Worm (Caenorhabditis elegans): ENCODE results near the gene droe-4.
A peak's percentile ranks its signal among the peaks of the same experiment; 100 is the strongest.

Gene droe-4

ce11 chrV:13992485-13992884 lies at the start of gene droe-4:
Gene droe-4 (plus strand): TSS chrV:13992656.
- TF ChIP-seq dao-5 (tag; optimal IDR thresholded peaks at IDR 0.05) (no peak), him-1 (tag; optimal IDR thresholded peaks at IDR 0.05) (no peak), W03F9.2 (tag; optimal IDR thresholded peaks at IDR 0.05) (no peak)

ce11 chrV:13946385-13947019 lies 46.0 kb upstream of the droe-4 start, which contains the start of the genes srx-10 and clec-226:
Gene srx-10 (minus strand): TSS chrV:13946485.
Gene clec-226 (plus strand): TSS chrV:13946969.
- TF ChIP-seq dao-5 (tag; optimal IDR thresholded peaks at IDR 0.05) (no peak), W03F9.2 (tag; optimal IDR thresholded peaks at IDR 0.05) (no peak), him-1 (tag; optimal IDR thresholded peaks at IDR 0.05) (no peak)

- TF ChIP-seq him-1 (tag; optimal IDR thresholded peaks at IDR 0.05): no peak
- no peak for TF ChIP-seq dao-5 (tag; optimal IDR thresholded peaks at IDR 0.05)
Measured at ce11 chrV:13949010-13949409, 43.4 kb upstream of the droe-4 start, which contains the start of gene R10D12.6. Gene R10D12.6 (plus strand): TSS chrV:13949310.

ce11 chrV:13949752-13950151 lies 42.7 kb upstream of the droe-4 start, which contains the start of gene R10D12.7:
Gene R10D12.7 (plus strand): TSS chrV:13950052.
- TF ChIP-seq dao-5 (tag; optimal IDR thresholded peaks at IDR 0.05) (no peak), him-1 (tag; optimal IDR thresholded peaks at IDR 0.05) (no peak), W03F9.2 (tag; optimal IDR thresholded peaks at IDR 0.05) (no peak)

- TF ChIP-seq him-1 (tag; optimal IDR thresholded peaks at IDR 0.05): no peak
- no peak for TF ChIP-seq W03F9.2 (tag; optimal IDR thresholded peaks at IDR 0.05)
- no peak for TF ChIP-seq dao-5 (tag; optimal IDR thresholded peaks at IDR 0.05)
Measured at ce11 chrV:13953191-13953590, 39.3 kb upstream of the droe-4 start, which contains the start of gene R10D12.8. Gene R10D12.8 (minus strand): TSS chrV:13953291.

ce11 chrV:13954056-13954455 lies 38.4 kb upstream of the droe-4 start, which contains the start of gene swt-6:
Gene swt-6 (plus strand): TSS chrV:13954356.
- TF ChIP-seq dao-5 (tag; optimal IDR thresholded peaks at IDR 0.05) (no peak), W03F9.2 (tag; optimal IDR thresholded peaks at IDR 0.05) (no peak), him-1 (tag; optimal IDR thresholded peaks at IDR 0.05) (no peak)

- no peak for TF ChIP-seq him-1 (tag; optimal IDR thresholded peaks at IDR 0.05)
- TF ChIP-seq W03F9.2 (tag; optimal IDR thresholded peaks at IDR 0.05): no peak
- no peak for TF ChIP-seq dao-5 (tag; optimal IDR thresholded peaks at IDR 0.05)
Measured at ce11 chrV:13955370-13956089, 36.9 kb upstream of the droe-4 start.

ce11 chrV:13957691-13958090 lies 34.8 kb upstream of the droe-4 start:
- TF ChIP-seq him-1 (tag; optimal IDR thresholded peaks at IDR 0.05) (no peak), dao-5 (tag; optimal IDR thresholded peaks at IDR 0.05) (no peak), W03F9.2 (tag; optimal IDR thresholded peaks at IDR 0.05) (no peak)

- TF ChIP-seq W03F9.2 (tag; optimal IDR thresholded peaks at IDR 0.05) (no peak), him-1 (tag; optimal IDR thresholded peaks at IDR 0.05) (no peak), dao-5 (tag; optimal IDR thresholded peaks at IDR 0.05) (no peak)
Measured at ce11 chrV:13958247-13958646, 34.2 kb upstream of the droe-4 start, which contains the start of gene R10D12.10. Gene R10D12.10 (minus strand): TSS chrV:13958347.

ce11 chrV:13960916-13961315 lies 31.5 kb upstream of the droe-4 start, which contains the start of gene srh-24:
Gene srh-24 (minus strand): TSS chrV:13961016.
- TF ChIP-seq dao-5 (tag; optimal IDR thresholded peaks at IDR 0.05): no peak
- TF ChIP-seq W03F9.2 (tag; optimal IDR thresholded peaks at IDR 0.05): no peak
- no peak for TF ChIP-seq him-1 (tag; optimal IDR thresholded peaks at IDR 0.05)

ce11 chrV:13961927-13962419 lies 30.5 kb upstream of the droe-4 start, which contains the start of the genes algn-13 and R10D12.13:
Gene algn-13 (minus strand): TSS chrV:13961977.
Gene R10D12.13 (plus strand): TSS chrV:13962417.
- no peak for TF ChIP-seq him-1 (tag; optimal IDR thresholded peaks at IDR 0.05)
- peak; percentile 78 for TF ChIP-seq W03F9.2 (tag; optimal IDR thresholded peaks at IDR 0.05)

ce11 chrV:13963279-13963976 lies 29.0 kb upstream of the droe-4 start, which contains the start of gene sao-1:
Gene sao-1 (plus strand): TSS chrV:13963926.
- TF ChIP-seq him-1 (tag; optimal IDR thresholded peaks at IDR 0.05) (no peak), W03F9.2 (tag; optimal IDR thresholded peaks at IDR 0.05) (no peak), dao-5 (tag; optimal IDR thresholded peaks at IDR 0.05) (no peak)

ce11 chrV:13980807-13981206 lies 11.6 kb upstream of the droe-4 start, which contains the start of gene eol-1:
Gene eol-1 (minus strand): TSS chrV:13980907.
- no peak for TF ChIP-seq W03F9.2 (tag; optimal IDR thresholded peaks at IDR 0.05)
- no peak for TF ChIP-seq him-1 (tag; optimal IDR thresholded peaks at IDR 0.05)
- no peak for TF ChIP-seq dao-5 (tag; optimal IDR thresholded peaks at IDR 0.05)
